Fruit fly (Drosophila melanogaster) whole organism, embryonic: ENCODE data around the gene Dr.
A peak's percentile ranks its signal among the peaks of the same experiment; 100 is the strongest.

Source experiments
- Asciz ChIP-seq: fragments of 200-800 bp; sonication (Bioruptor generic); optimal IDR thresholded peaks from 2 replicates; lab custom pipeline; 2017; ENCODE audit warnings: missing biosample characterization, mild to moderate bottlenecking, missing genetic modification characterization, missing genetic modification reagents
- Atf6 ChIP-seq: fragments of 200-800 bp; sonication (Bioruptor generic); IDR thresholded peaks from 2 replicates; pipeline ENCODE4 v1.3.6; 2022; ENCODE audit warnings: missing biosample characterization, missing genetic modification characterization
- Blimp-1 ChIP-seq: fragments of 200-800 bp; sonication (Bioruptor generic); optimal IDR thresholded peaks from 3 replicates; lab custom pipeline; 2018; ENCODE audit warnings: missing biosample characterization, missing genetic modification characterization, mild to moderate bottlenecking, moderate library complexity, missing genetic modification reagents
- CG10147 ChIP-seq: fragments of 200-800 bp; sonication (Bioruptor generic); optimal IDR thresholded peaks from 2 replicates; lab custom pipeline; 2019; ENCODE audit warnings: missing biosample characterization, mild to moderate bottlenecking, missing genetic modification characterization, moderate library complexity
- CG10462 ChIP-seq: fragments of 200-800 bp; sonication (Bioruptor generic); optimal IDR thresholded peaks from 2 replicates; lab custom pipeline; 2016; ENCODE audit warnings: missing biosample characterization, missing genetic modification characterization
- CG12236 ChIP-seq: fragments of 200-800 bp; sonication (Bioruptor generic); optimal IDR thresholded peaks from 2 replicates; lab custom pipeline; 2016; ENCODE audit warnings: missing biosample characterization, missing genetic modification characterization
- CG12659 ChIP-seq: fragments of 200-800 bp; sonication (Bioruptor generic); optimal IDR thresholded peaks from 3 replicates; lab custom pipeline; 2017; ENCODE audit warnings: mild to moderate bottlenecking, missing biosample characterization, missing genetic modification reagents, missing genetic modification characterization
- CG12942 ChIP-seq: fragments of 200-800 bp; sonication (Bioruptor generic); optimal IDR thresholded peaks from 3 replicates; lab custom pipeline; 2016; ENCODE audit warnings: missing biosample characterization, missing genetic modification characterization
- CG1529 ChIP-seq: fragments of 200-800 bp; sonication (Bioruptor generic); optimal IDR thresholded peaks from 3 replicates; lab custom pipeline; 2018; ENCODE audit warnings: missing biosample characterization, missing genetic modification characterization
- CG16815 ChIP-seq: fragments of 200-800 bp; sonication (Bioruptor generic); optimal IDR thresholded peaks from 3 replicates; lab custom pipeline; 2017; ENCODE audit warnings: missing biosample characterization, mild to moderate bottlenecking, missing genetic modification characterization
- CG30020 ChIP-seq: fragments of 200-800 bp; optimal IDR thresholded peaks from 2 replicates; lab custom pipeline; 2019; ENCODE audit warnings: missing biosample characterization, mild to moderate bottlenecking, missing genetic modification characterization, moderate library complexity
- CG31441 ChIP-seq: fragments of 200-800 bp; sonication (Bioruptor generic); IDR thresholded peaks from 2 replicates; pipeline ENCODE4 v1.3.6; 2022; ENCODE audit warnings: missing biosample characterization, missing genetic modification characterization
- CG3163 ChIP-seq: fragments of 200-800 bp; sonication (Bioruptor generic); optimal IDR thresholded peaks from 3 replicates; lab custom pipeline; 2016; ENCODE audit warnings: missing biosample characterization, missing genetic modification characterization
- CG5180 ChIP-seq: fragments of 200-800 bp; sonication (Bioruptor generic); optimal IDR thresholded peaks from 3 replicates; lab custom pipeline; 2017; ENCODE audit warnings: missing biosample characterization, missing genetic modification characterization, mild to moderate bottlenecking, moderate library complexity, missing genetic modification reagents
- CG5953 ChIP-seq: fragments of 200-800 bp; sonication (Bioruptor generic); IDR thresholded peaks from 2 replicates; pipeline ENCODE4 v1.3.6; 2022; ENCODE audit warnings: missing biosample characterization, missing genetic modification characterization
- CG6683 ChIP-seq: fragments of 200-800 bp; sonication (Bioruptor generic); optimal IDR thresholded peaks from 2 replicates; lab custom pipeline; 2017; ENCODE audit warnings: missing biosample characterization, mild to moderate bottlenecking, missing genetic modification characterization, missing genetic modification reagents
- CG6689 ChIP-seq: fragments of 200-800 bp; sonication (Bioruptor generic); IDR thresholded peaks from 2 replicates; pipeline ENCODE4 v1.3.6; 2022; ENCODE audit warnings: missing biosample characterization, missing genetic modification characterization
- CG7556 ChIP-seq: fragments of 200-800 bp; sonication (Bioruptor generic); optimal IDR thresholded peaks from 2 replicates; lab custom pipeline; 2017; ENCODE audit warnings: missing biosample characterization, mild to moderate bottlenecking, missing genetic modification characterization
- CG7963 ChIP-seq: fragments of 200-800 bp; sonication (Bioruptor generic); IDR thresholded peaks from 3 replicates; pipeline ENCODE4 v1.3.6; 2022; ENCODE audit warnings: missing biosample characterization, missing genetic modification characterization; ENCODE audit not compliant: partially characterized antibody
- CG8765 ChIP-seq: fragments of 200-800 bp; sonication (Bioruptor generic); IDR thresholded peaks from 2 replicates; pipeline ENCODE4 v1.3.6; 2022; ENCODE audit warnings: missing biosample characterization, missing genetic modification characterization
- CHES-1-like ChIP-seq: fragments of 200-800 bp; sonication (Bioruptor generic); optimal IDR thresholded peaks from 2 replicates; lab custom pipeline; 2016; ENCODE audit warnings: missing biosample characterization, missing genetic modification characterization
- D19A ChIP-seq: fragments of 200-800 bp; optimal IDR thresholded peaks from 3 replicates; lab custom pipeline; 2019; ENCODE audit warnings: missing biosample characterization, mild to moderate bottlenecking, missing genetic modification characterization, moderate library complexity
- Dip2 ChIP-seq: fragments of 200-800 bp; sonication (Bioruptor generic); IDR thresholded peaks from 2 replicates; pipeline ENCODE4 v1.3.6; 2022; ENCODE audit warnings: missing biosample characterization, missing genetic modification characterization
- E2f1 ChIP-seq: fragments of 200-800 bp; sonication (Bioruptor generic); IDR thresholded peaks from 2 replicates; pipeline ENCODE4 v1.3.6; 2022; ENCODE audit warnings: missing biosample characterization, missing genetic modification characterization
- HHEX ChIP-seq: fragments of 200-800 bp; sonication (Bioruptor generic); optimal IDR thresholded peaks from 3 replicates; lab custom pipeline; 2017; ENCODE audit warnings: missing biosample characterization, mild to moderate bottlenecking, missing genetic modification characterization, missing genetic modification reagents
- HLH4C ChIP-seq: fragments of 200-800 bp; sonication (Bioruptor generic); IDR thresholded peaks from 3 replicates; pipeline ENCODE4 v1.3.6; 2022; ENCODE audit warnings: missing biosample characterization, missing genetic modification characterization; ENCODE audit not compliant: partially characterized antibody
- HmgD ChIP-seq: fragments of 200-800 bp; sonication (Bioruptor generic); optimal IDR thresholded peaks from 3 replicates; lab custom pipeline; 2016; ENCODE audit warnings: missing biosample characterization, missing genetic modification characterization
- MESR4 ChIP-seq: fragments of 200-800 bp; sonication (Bioruptor generic); optimal IDR thresholded peaks from 2 replicates; lab custom pipeline; 2018; ENCODE audit warnings: missing biosample characterization, mild to moderate bottlenecking, missing genetic modification characterization, moderate library complexity
- Sry-δ ChIP-seq: fragments of 200-800 bp; sonication (Bioruptor generic); optimal IDR thresholded peaks from 2 replicates; lab custom pipeline; 2016; ENCODE audit warnings: missing biosample characterization, missing genetic modification characterization
- al ChIP-seq: fragments of 200-800 bp; sonication (Bioruptor generic); IDR thresholded peaks from 2 replicates; pipeline ENCODE4 v1.3.6; 2022; ENCODE audit warnings: missing biosample characterization, missing genetic modification characterization
- ato ChIP-seq: fragments of 200-800 bp; sonication (Bioruptor generic); IDR thresholded peaks from 2 replicates; pipeline ENCODE4 v1.3.6; 2022; ENCODE audit warnings: missing biosample characterization, missing genetic modification characterization; ENCODE audit not compliant: partially characterized antibody
- bcd ChIP-seq: fragments of 200-800 bp; sonication (Bioruptor generic); optimal IDR thresholded peaks from 2 replicates; lab custom pipeline; 2017; ENCODE audit warnings: missing biosample characterization, mild to moderate bottlenecking, missing genetic modification characterization
- br ChIP-seq: fragments of >200 bp; optimal IDR thresholded peaks from 2 replicates; lab custom pipeline; 2017
- bsh ChIP-seq, 2 experiments: fragments of 200-800 bp; sonication (Bioruptor generic); optimal IDR thresholded peaks; 2 replicates each; lab custom pipeline; 2017 to 2018; ENCODE audit warnings: mild to moderate bottlenecking in 2 of 2, missing biosample characterization in 2 of 2, missing genetic modification characterization in 2 of 2, moderate library complexity in 1 of 2
- cad ChIP-seq: fragments of >200 bp; optimal IDR thresholded peaks from 2 replicates; lab custom pipeline; 2017; ENCODE audit warnings: missing biosample characterization, missing genetic modification characterization
- corto ChIP-seq: fragments of 200-800 bp; sonication (Bioruptor generic); optimal IDR thresholded peaks from 2 replicates; lab custom pipeline; 2016; ENCODE audit warnings: missing biosample characterization, mild to moderate bottlenecking, missing genetic modification characterization, moderate library complexity
- crol ChIP-seq: fragments of 200-800 bp; sonication (Bioruptor generic); IDR thresholded peaks from 2 replicates; pipeline ENCODE4 v1.3.6; 2022; ENCODE audit warnings: missing biosample characterization, missing genetic modification characterization
- fu2 ChIP-seq: fragments of 200-800 bp; sonication (Bioruptor generic); optimal IDR thresholded peaks from 2 replicates; lab custom pipeline; 2016; ENCODE audit warnings: missing biosample characterization, missing genetic modification characterization
- gfzf ChIP-seq: fragments of 200-800 bp; sonication (Bioruptor generic); optimal IDR thresholded peaks from 2 replicates; lab custom pipeline; 2016; ENCODE audit warnings: missing biosample characterization, mild to moderate bottlenecking, missing genetic modification characterization, moderate library complexity
- insv ChIP-seq, 2 experiments: fragments of 200-800 bp; sonication (Bioruptor generic); optimal IDR thresholded peaks; 3 replicates each; lab custom pipeline; 2016 to 2018; ENCODE audit warnings: missing biosample characterization in 2 of 2, missing genetic modification characterization in 2 of 2
- jing ChIP-seq: fragments of 200-800 bp; sonication (Bioruptor generic); optimal IDR thresholded peaks from 2 replicates; lab custom pipeline; 2018; ENCODE audit warnings: missing biosample characterization, mild to moderate bottlenecking, missing genetic modification characterization
- kni ChIP-seq: fragments of 200-800 bp; sonication (Bioruptor generic); optimal IDR thresholded peaks from 3 replicates; lab custom pipeline; 2017; ENCODE audit warnings: mild to moderate bottlenecking, missing biosample characterization, missing genetic modification reagents, missing genetic modification characterization
- nerfin-1 ChIP-seq: fragments of 200-800 bp; sonication (Bioruptor generic); optimal IDR thresholded peaks from 3 replicates; lab custom pipeline; 2019; ENCODE audit warnings: missing biosample characterization, mild to moderate bottlenecking, missing genetic modification characterization, moderate library complexity
- peb ChIP-seq: fragments of 200-800 bp; sonication (Bioruptor generic); IDR thresholded peaks from 2 replicates; pipeline ENCODE4 v1.3.6; 2022; ENCODE audit warnings: missing biosample characterization, missing genetic modification characterization
- pum ChIP-seq: fragments of 200-800 bp; sonication (Bioruptor generic); optimal IDR thresholded peaks from 2 replicates; lab custom pipeline; 2016; ENCODE audit warnings: missing biosample characterization, missing genetic modification characterization
- run ChIP-seq: fragments of 200-800 bp; sonication (Bioruptor generic); optimal IDR thresholded peaks from 3 replicates; lab custom pipeline; 2018; ENCODE audit warnings: missing biosample characterization, mild to moderate bottlenecking, missing genetic modification characterization
- sc ChIP-seq, 3 experiments: fragments of >200 bp in 2 of 3; fragments of 200-800 bp in 1 of 3; sonication (Bioruptor generic) in 1 of 3; optimal IDR thresholded peaks; 2 replicates in 2 of 3; 3 replicates in 1 of 3; lab custom pipeline; 2017; ENCODE audit warnings: mild to moderate bottlenecking in 1 of 3, missing biosample characterization in 1 of 3, missing genetic modification characterization in 1 of 3, missing genetic modification reagents in 1 of 3
- scrt ChIP-seq: fragments of 200-800 bp; sonication (Bioruptor generic); optimal IDR thresholded peaks from 2 replicates; lab custom pipeline; 2018; ENCODE audit warnings: missing biosample characterization, mild to moderate bottlenecking, missing genetic modification characterization, moderate library complexity
- sr ChIP-seq: fragments of 200-800 bp; sonication (Bioruptor generic); IDR thresholded peaks from 3 replicates; pipeline ENCODE4 v1.3.6; 2022; ENCODE audit warnings: missing biosample characterization, missing genetic modification characterization

Dr gene

dm6 chr3R:29566997-29567670 lies 10.9 kb downstream of the Dr start (continued):
- peak; percentile 41 for TF ChIP-seq jing
- TF ChIP-seq CG7963 (GFP tag; lab: Robert Waterston, UW) = no peak
- peak; percentile 40; the same call in 1 of the 2 replicates for TF ChIP-seq peb (GFP tag; lab: Robert Waterston, UW)
- no peak for TF ChIP-seq sr
- peak; percentile 37 for TF ChIP-seq corto (GFP tag; lab: Kevin White, UChicago)
- TF ChIP-seq CG6683 (GFP tag; lab: Kevin White, UChicago) = no peak
- no peak for TF ChIP-seq CG12236 (GFP tag; lab: Kevin White, UChicago)
- TF ChIP-seq HHEX (GFP tag; lab: Kevin White, UChicago) = peak; percentile 21
- peak; percentile 21 for TF ChIP-seq Asciz (GFP tag; lab: Kevin White, UChicago)
- TF ChIP-seq CG12659 = peak; percentile 29
- no peak for TF ChIP-seq insv (GFP tag; optimal IDR thresholded peaks at IDR 0.05; lab: Kevin White, UChicago)
- no peak for TF ChIP-seq sc (optimal IDR thresholded peaks at IDR 0.05; lab: Kevin White, UChicago)
- TF ChIP-seq sc (GFP tag; optimal IDR thresholded peaks at IDR 0.05; lab: Kevin White, UChicago) = peak; percentile 38
- TF ChIP-seq CHES-1-like (GFP tag; lab: Kevin White, UChicago) = no peak
- no peak for TF ChIP-seq MESR4 (GFP tag; lab: Kevin White, UChicago)
- TF ChIP-seq Dip2 = no peak
- peak; percentile 47 for TF ChIP-seq bcd
- peak; percentile 32; the same call in 1 of the 2 replicates for TF ChIP-seq CG5953 (GFP tag; lab: Robert Waterston, UW)
- TF ChIP-seq run = peak; percentile 14
- peak; percentile 63 for TF ChIP-seq Blimp-1 (GFP tag; lab: Kevin White, UChicago)
- peak; percentile 67 for TF ChIP-seq CG6689 (GFP tag; lab: Robert Waterston, UW)
- peak; percentile 62 for TF ChIP-seq E2f1 (GFP tag; lab: Robert Waterston, UW)
- no peak for TF ChIP-seq CG30020 (tag; lab: Kevin White, UChicago)
- no peak for TF ChIP-seq HLH4C
- peak; percentile 22 for TF ChIP-seq scrt (GFP tag; lab: Kevin White, UChicago)
- TF ChIP-seq CG10462 (GFP tag; lab: Kevin White, UChicago) = peak; percentile 28
- TF ChIP-seq al (GFP tag; lab: Robert Waterston, UW) = no peak
- peak; percentile 51 for TF ChIP-seq crol (GFP tag; lab: Robert Waterston, UW)
- peak; percentile 47 for TF ChIP-seq CG7556 (GFP tag; lab: Kevin White, UChicago)
- peak; percentile 77 for TF ChIP-seq CG8765
- peak in 1 of 2 experiments; percentile 77 for TF ChIP-seq bsh (GFP tag; optimal IDR thresholded peaks at IDR 0.05; lab: Kevin White, UChicago)
- peak; percentile 56 for TF ChIP-seq CG1529 (GFP tag; lab: Kevin White, UChicago)
- TF ChIP-seq Atf6 (GFP tag; lab: Robert Waterston, UW) = peak; percentile 36; the same call in 1 of the 2 replicates
- peak; percentile 3 for TF ChIP-seq CG12942 (GFP tag; lab: Kevin White, UChicago)
- no peak for TF ChIP-seq HmgD (GFP tag; lab: Kevin White, UChicago)
- peak; percentile 45 for TF ChIP-seq D19A (tag; lab: Kevin White, UChicago)
- TF ChIP-seq CG16815 = peak; percentile 74
- TF ChIP-seq CG5180 = peak; percentile 29
- TF ChIP-seq cad = no peak
- peak; percentile 56 for TF ChIP-seq nerfin-1 (tag; lab: Kevin White, UChicago)
- no peak for TF ChIP-seq fu2
- TF ChIP-seq gfzf (GFP tag; lab: Kevin White, UChicago) = peak; percentile 20
- no peak for TF ChIP-seq ato
- TF ChIP-seq kni (GFP tag; lab: Kevin White, UChicago) = peak; percentile 50
- peak; percentile 61 for TF ChIP-seq pum (GFP tag; lab: Kevin White, UChicago)
- TF ChIP-seq CG10147 = no peak
- TF ChIP-seq Sry-δ (GFP tag; lab: Kevin White, UChicago) = peak; percentile 7
- TF ChIP-seq br (lab: Kevin White, UChicago) = no peak
- TF ChIP-seq CG31441 (GFP tag; lab: Robert Waterston, UW) = peak; percentile 67; the same call in 1 of the 2 replicates
- no peak for TF ChIP-seq CG3163 (GFP tag; lab: Kevin White, UChicago)
